Fruit fly (Drosophila melanogaster): Measurements from ENCODE around the gene 5PtaseI.

Gene 5PtaseI

dm6 chr3R:25036644-25037043, 8.3 kb downstream of the 5PtaseI start, which contains the start of gene CG31115:
TSS of gene CG31115 (plus strand) at chr3R:25036944.
- no peak for TF ChIP-seq CG5204 (GFP tag; optimal IDR thresholded peaks at IDR 0.05)
- TF ChIP-seq CG7045 (GFP tag; optimal IDR thresholded peaks at IDR 0.05) = no peak

- peak; percentile 31 for TF ChIP-seq CG11617 (GFP tag; optimal IDR thresholded peaks at IDR 0.05)
- no peak for TF ChIP-seq cnc (optimal IDR thresholded peaks at IDR 0.05)
- peak; percentile 35 for TF ChIP-seq Mnt (GFP tag; optimal IDR thresholded peaks at IDR 0.05)
- TF ChIP-seq Crg-1 (GFP tag; optimal IDR thresholded peaks at IDR 0.05) = no peak
- no peak for TF ChIP-seq pad (GFP tag; optimal IDR thresholded peaks at IDR 0.05)
- TF ChIP-seq kay (GFP tag; ENCODE audit: borderline replicate concordance) = no peak
- TF ChIP-seq CG12768 (GFP tag; optimal IDR thresholded peaks at IDR 0.05) = no peak
- TF ChIP-seq bab1 (GFP tag; optimal IDR thresholded peaks at IDR 0.05) = peak; percentile 64
- TF ChIP-seq cic (GFP tag; optimal IDR thresholded peaks at IDR 0.05) = peak; percentile 39
- TF ChIP-seq tj (GFP tag; optimal IDR thresholded peaks at IDR 0.05) = peak; percentile 98
- TF ChIP-seq Hr96 (GFP tag; optimal IDR thresholded peaks at IDR 0.05) = no peak
Observed at dm6 chr3R:25033142-25033586, 11.8 kb downstream of the 5PtaseI start, which contains the start of gene Smg6. TSS of gene Smg6 (minus strand) at chr3R:25033465.

DNA sequence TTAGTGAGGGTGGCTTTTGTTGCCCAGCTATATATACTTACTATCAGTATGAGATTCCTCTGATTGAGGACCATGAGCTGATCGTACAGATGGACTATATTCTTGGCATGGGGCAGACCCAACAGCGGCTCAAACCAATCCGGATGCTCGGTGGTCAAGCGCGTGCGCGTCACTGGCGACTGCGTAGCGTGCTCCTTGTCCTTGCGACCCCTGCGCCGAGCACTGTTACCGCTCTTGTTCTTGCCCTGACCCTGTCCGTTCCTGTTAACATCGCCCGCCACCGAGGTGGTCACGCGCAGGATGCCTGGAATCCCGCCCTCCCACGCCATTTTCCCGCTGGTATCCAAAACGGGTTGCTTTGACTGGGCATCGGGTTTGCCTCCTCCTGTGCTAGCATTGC, 12.3 kb downstream of the 5PtaseI start:
- TF ChIP-seq CG1620 (GFP tag; optimal IDR thresholded peaks at IDR 0.05) = no peak
- peak in 1 of 2 experiments; percentile 56 for TF ChIP-seq cnc (optimal IDR thresholded peaks at IDR 0.05)

DNA sequence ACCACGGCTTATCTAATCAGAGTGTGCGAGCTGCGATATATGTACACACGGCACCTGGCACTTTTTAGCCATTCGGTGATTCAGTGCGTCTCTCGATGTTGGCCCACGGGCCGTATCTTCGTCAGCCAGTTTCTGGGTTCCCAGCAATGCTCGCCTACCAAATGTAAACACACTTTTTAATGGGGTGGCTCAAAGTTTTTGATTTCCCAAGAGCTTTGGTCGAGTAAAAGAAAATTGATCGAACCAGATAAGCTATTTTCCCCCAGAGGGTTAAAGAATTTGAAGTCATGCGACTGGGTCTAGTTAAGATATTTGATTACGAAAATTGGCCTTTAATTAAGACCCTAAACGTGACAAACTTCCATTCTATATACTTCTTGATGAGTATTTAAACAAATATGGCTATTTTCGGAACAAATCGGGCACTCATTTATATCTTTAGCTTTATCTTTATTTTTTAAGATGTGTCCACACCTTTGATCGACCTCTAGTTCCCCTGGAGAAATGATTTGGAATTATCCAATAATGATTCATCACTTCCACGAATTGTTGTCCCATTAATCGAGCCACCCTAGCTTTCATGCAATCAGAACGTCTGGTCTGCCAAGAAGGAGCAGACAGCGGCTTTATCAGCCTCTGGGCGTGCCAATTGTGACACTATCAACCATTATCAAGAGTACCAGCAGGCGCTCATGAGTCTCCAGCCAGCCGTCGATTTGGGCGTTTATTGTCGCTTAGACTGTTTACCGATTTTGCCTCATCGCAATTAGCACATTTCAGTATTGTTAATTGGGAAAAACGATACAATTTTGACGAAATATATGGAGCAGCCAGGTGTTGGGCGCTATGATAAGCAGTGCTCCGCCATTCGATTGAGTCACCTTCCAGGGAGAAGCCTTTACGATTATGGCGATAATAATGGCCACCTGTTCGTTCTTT, 17.4 kb downstream of the 5PtaseI start:
- peak; percentile 28 for TF ChIP-seq CG7045 (GFP tag; optimal IDR thresholded peaks at IDR 0.05)
- TF ChIP-seq Clk (GFP tag; optimal IDR thresholded peaks at IDR 0.05) = no peak
- no peak for TF ChIP-seq Crg-1 (GFP tag; optimal IDR thresholded peaks at IDR 0.05)
- TF ChIP-seq cic (GFP tag; optimal IDR thresholded peaks at IDR 0.05) = no peak
- peak; percentile 42 for TF ChIP-seq CG7101 (tag; optimal IDR thresholded peaks at IDR 0.05)
- no peak for TF ChIP-seq bab1 (GFP tag; optimal IDR thresholded peaks at IDR 0.05)
- TF ChIP-seq kay (GFP tag; ENCODE audit: borderline replicate concordance) = peak; percentile 95
- peak; percentile 34 for TF ChIP-seq Mnt (GFP tag; optimal IDR thresholded peaks at IDR 0.05)
- TF ChIP-seq cnc (optimal IDR thresholded peaks at IDR 0.05) = no peak
- peak; percentile 41 for TF ChIP-seq pad (GFP tag; optimal IDR thresholded peaks at IDR 0.05)
- peak; percentile 8 for TF ChIP-seq CG14711 (tag; optimal IDR thresholded peaks at IDR 0.05)
- no peak for TF ChIP-seq CG5204 (GFP tag; optimal IDR thresholded peaks at IDR 0.05)
- TF ChIP-seq CG12768 (GFP tag; optimal IDR thresholded peaks at IDR 0.05) = peak; percentile 40
- peak; percentile 10 for TF ChIP-seq tj (GFP tag; optimal IDR thresholded peaks at IDR 0.05)
- no peak for TF ChIP-seq toe (GFP tag; optimal IDR thresholded peaks at IDR 0.05)
- TF ChIP-seq CG11617 (GFP tag; optimal IDR thresholded peaks at IDR 0.05) = peak; percentile 74
- no peak for TF ChIP-seq CG1620 (GFP tag; optimal IDR thresholded peaks at IDR 0.05)
- no peak for TF ChIP-seq ovo (GFP tag; optimal IDR thresholded peaks at IDR 0.05)
- no peak for TF ChIP-seq Hr96 (GFP tag; optimal IDR thresholded peaks at IDR 0.05)

- peak; percentile 65 for TF ChIP-seq ovo (GFP tag; optimal IDR thresholded peaks at IDR 0.05)
- TF ChIP-seq CG7101 (tag; optimal IDR thresholded peaks at IDR 0.05) = peak; percentile 92
- peak; percentile 91 for TF ChIP-seq CG33017 (tag; optimal IDR thresholded peaks at IDR 0.05)
- TF ChIP-seq cnc (optimal IDR thresholded peaks at IDR 0.05) = no peak
- TF ChIP-seq cic (GFP tag; optimal IDR thresholded peaks at IDR 0.05) = peak; percentile 67
- TF ChIP-seq Clk (GFP tag; optimal IDR thresholded peaks at IDR 0.05) = peak; percentile 85
- peak; percentile 94 for TF ChIP-seq bab1 (GFP tag; optimal IDR thresholded peaks at IDR 0.05)
- TF ChIP-seq CG11617 (GFP tag; optimal IDR thresholded peaks at IDR 0.05) = peak; percentile 92
- TF ChIP-seq CG14711 (tag; optimal IDR thresholded peaks at IDR 0.05) = peak; percentile 83
- TF ChIP-seq CG12768 (GFP tag; optimal IDR thresholded peaks at IDR 0.05) = peak; percentile 88
- peak; percentile 89 for TF ChIP-seq CG7045 (GFP tag; optimal IDR thresholded peaks at IDR 0.05)
- no peak for TF ChIP-seq kay (GFP tag; ENCODE audit: borderline replicate concordance)
- no peak for TF ChIP-seq toe (GFP tag; optimal IDR thresholded peaks at IDR 0.05)
- peak; percentile 74 for TF ChIP-seq pad (GFP tag; optimal IDR thresholded peaks at IDR 0.05)
- peak; percentile 93 for TF ChIP-seq CG1620 (GFP tag; optimal IDR thresholded peaks at IDR 0.05)
- TF ChIP-seq Mnt (GFP tag; optimal IDR thresholded peaks at IDR 0.05) = peak; percentile 85
- no peak for TF ChIP-seq Hr96 (GFP tag; optimal IDR thresholded peaks at IDR 0.05)
- no peak for TF ChIP-seq CG5204 (GFP tag; optimal IDR thresholded peaks at IDR 0.05)
- peak; percentile 67 for TF ChIP-seq tj (GFP tag; optimal IDR thresholded peaks at IDR 0.05)
- TF ChIP-seq Crg-1 (GFP tag; optimal IDR thresholded peaks at IDR 0.05) = peak; percentile 80
Observed at dm6 chr3R:25024895-25025557, 19.9 kb downstream of the 5PtaseI start, which contains the start of the genes EMC6 and Hr96. TSS of gene EMC6 (minus strand) at chr3R:25025017. TSS of gene Hr96 (plus strand) at chr3R:25025235.

dm6 chr3R:25023056-25023455, 21.9 kb downstream of the 5PtaseI start, which contains the start of gene beta4GalT7:
TSS of gene beta4GalT7 (plus strand) at chr3R:25023256.
- TF ChIP-seq Clk (GFP tag; optimal IDR thresholded peaks at IDR 0.05) = no peak
- no peak for TF ChIP-seq kay (GFP tag; ENCODE audit: borderline replicate concordance)
- TF ChIP-seq bab1 (GFP tag; optimal IDR thresholded peaks at IDR 0.05) = no peak
- TF ChIP-seq Hr96 (GFP tag; optimal IDR thresholded peaks at IDR 0.05) = no peak
- TF ChIP-seq pad (GFP tag; optimal IDR thresholded peaks at IDR 0.05) = no peak
- no peak for TF ChIP-seq CG33017 (tag; optimal IDR thresholded peaks at IDR 0.05)
- no peak for TF ChIP-seq cnc (optimal IDR thresholded peaks at IDR 0.05)
- no peak for TF ChIP-seq CG14711 (tag; optimal IDR thresholded peaks at IDR 0.05)
- no peak for TF ChIP-seq CG1620 (GFP tag; optimal IDR thresholded peaks at IDR 0.05)
- TF ChIP-seq CG7101 (tag; optimal IDR thresholded peaks at IDR 0.05) = no peak
- no peak for TF ChIP-seq cic (GFP tag; optimal IDR thresholded peaks at IDR 0.05)
- TF ChIP-seq CG7045 (GFP tag; optimal IDR thresholded peaks at IDR 0.05) = no peak
- no peak for TF ChIP-seq CG11617 (GFP tag; optimal IDR thresholded peaks at IDR 0.05)
- TF ChIP-seq toe (GFP tag; optimal IDR thresholded peaks at IDR 0.05) = no peak
- no peak for TF ChIP-seq CG12768 (GFP tag; optimal IDR thresholded peaks at IDR 0.05)

All from whole organism, adult.